Fruit fly (Drosophila melanogaster) whole organism, adult: ENCODE results near the gene Pstk.

Experiments used
- CG11617 ChIP-seq: fragments of 200-800 bp; sonication (Bioruptor generic); optimal IDR thresholded peaks from 2 replicates; lab custom pipeline; 2017; ENCODE audit warnings: mild to moderate bottlenecking, missing biosample characterization, missing genetic modification reagents, missing genetic modification characterization
- CG12768 ChIP-seq: fragments of 200-800 bp; sonication (Bioruptor generic); optimal IDR thresholded peaks from 2 replicates; lab custom pipeline; 2017; ENCODE audit warnings: missing biosample characterization, missing genetic modification characterization, mild to moderate bottlenecking, moderate library complexity, missing genetic modification reagents
- CG14711 ChIP-seq: fragments of 200-800 bp; sonication (Bioruptor generic); optimal IDR thresholded peaks from 2 replicates; lab custom pipeline; 2018; ENCODE audit warnings: missing biosample characterization, mild to moderate bottlenecking, missing genetic modification characterization, moderate library complexity
- CG1620 ChIP-seq: fragments of 200-800 bp; sonication (Bioruptor generic); optimal IDR thresholded peaks from 2 replicates; lab custom pipeline; 2016; ENCODE audit warnings: missing biosample characterization, missing genetic modification characterization
- CG33017 ChIP-seq: fragments of 200-800 bp; sonication (Bioruptor generic); optimal IDR thresholded peaks from 2 replicates; lab custom pipeline; 2018; ENCODE audit warnings: missing biosample characterization, mild to moderate bottlenecking, missing genetic modification characterization, moderate library complexity
- CG5204 ChIP-seq: fragments of 200-800 bp; sonication (Bioruptor generic); optimal IDR thresholded peaks from 2 replicates; lab custom pipeline; 2016; ENCODE audit warnings: missing biosample characterization, missing genetic modification characterization
- CG7045 ChIP-seq: fragments of 200-800 bp; sonication (Bioruptor generic); optimal IDR thresholded peaks from 2 replicates; lab custom pipeline; 2017; ENCODE audit warnings: missing biosample characterization, mild to moderate bottlenecking, missing genetic modification characterization
- CG7101 ChIP-seq: fragments of 200-800 bp; sonication (Bioruptor generic); optimal IDR thresholded peaks from 2 replicates; lab custom pipeline; 2018; ENCODE audit warnings: missing biosample characterization, mild to moderate bottlenecking, missing genetic modification characterization, moderate library complexity
- Clk ChIP-seq: fragments of 200-800 bp; sonication (Bioruptor generic); optimal IDR thresholded peaks from 2 replicates; lab custom pipeline; 2017; ENCODE audit warnings: missing biosample characterization, missing genetic modification characterization
- Crg-1 ChIP-seq: fragments of 200-800 bp; sonication (Bioruptor generic); optimal IDR thresholded peaks from 2 replicates; lab custom pipeline; 2016; ENCODE audit warnings: missing biosample characterization, missing genetic modification characterization
- Hr96 ChIP-seq: fragments of 200-800 bp; sonication (Bioruptor generic); optimal IDR thresholded peaks from 2 replicates; lab custom pipeline; 2016; ENCODE audit warnings: missing biosample characterization, missing genetic modification characterization
- Mnt ChIP-seq: fragments of 200-800 bp; sonication (Bioruptor generic); optimal IDR thresholded peaks from 2 replicates; lab custom pipeline; 2016; ENCODE audit warnings: missing biosample characterization, mild to moderate bottlenecking, missing genetic modification characterization
- bab1 ChIP-seq: fragments of 200-800 bp; sonication (Bioruptor generic); optimal IDR thresholded peaks from 3 replicates; lab custom pipeline; 2019; ENCODE audit warnings: missing biosample characterization, mild to moderate bottlenecking, missing genetic modification characterization, moderate library complexity
- cic ChIP-seq: fragments of 200-800 bp; sonication (Bioruptor generic); optimal IDR thresholded peaks from 2 replicates; lab custom pipeline; 2017; ENCODE audit warnings: missing biosample characterization, mild to moderate bottlenecking, missing genetic modification characterization, moderate library complexity
- cnc ChIP-seq, 2 experiments: fragments of >200 bp; optimal IDR thresholded peaks; 2 replicates each; lab custom pipeline; 2017
- kay ChIP-seq: fragments of 200-800 bp; sonication (Bioruptor generic); peaks from one replicate; lab custom pipeline; 2016; ENCODE audit warnings: missing biosample characterization, missing genetic modification characterization, borderline replicate concordance
- ovo ChIP-seq: fragments of 200-800 bp; sonication (Bioruptor generic); optimal IDR thresholded peaks from 2 replicates; lab custom pipeline; 2016; ENCODE audit warnings: missing biosample characterization, missing genetic modification characterization
- pad ChIP-seq: fragments of 200-800 bp; sonication (Bioruptor generic); optimal IDR thresholded peaks from 3 replicates; lab custom pipeline; 2017; ENCODE audit warnings: missing biosample characterization, missing genetic modification characterization, mild to moderate bottlenecking, moderate library complexity, missing genetic modification reagents
- tj ChIP-seq: fragments of 200-800 bp; sonication (Bioruptor generic); optimal IDR thresholded peaks from 3 replicates; lab custom pipeline; 2017; ENCODE audit warnings: missing biosample characterization, mild to moderate bottlenecking, missing genetic modification characterization, moderate library complexity
- toe ChIP-seq: fragments of 200-800 bp; sonication (Bioruptor generic); optimal IDR thresholded peaks from 2 replicates; lab custom pipeline; 2016; ENCODE audit warnings: missing biosample characterization, missing genetic modification characterization

Gene Pstk

dm6 chrX:19663196-19663858 is 45.0 kb upstream of the Pstk start:
- TF ChIP-seq tj (GFP tag; lab: Kevin White, UChicago) (peak; percentile 17), CG7045 (GFP tag; lab: Kevin White, UChicago) (peak; percentile 17), Mnt (GFP tag; lab: Kevin White, UChicago) (no peak), cnc (optimal IDR thresholded peaks at IDR 0.05; lab: Kevin White, UChicago) (no peak), cic (no peak), CG5204 (GFP tag; lab: Kevin White, UChicago) (peak; percentile 50), Clk (GFP tag; lab: Kevin White, UChicago) (no peak), Crg-1 (GFP tag; lab: Kevin White, UChicago) (no peak), pad (peak; percentile 8), CG33017 (tag; lab: Kevin White, UChicago) (no peak), CG7101 (tag; lab: Kevin White, UChicago) (peak; percentile 47), CG11617 (GFP tag; lab: Kevin White, UChicago) (peak; percentile 60), toe (GFP tag; lab: Kevin White, UChicago) (no peak), ovo (GFP tag; lab: Kevin White, UChicago) (peak; percentile 19)

- TF ChIP-seq CG1620 (peak; percentile 29), CG12768 (GFP tag; lab: Kevin White, UChicago) (peak; percentile 1), kay (GFP tag; lab: Kevin White, UChicago) (no peak), bab1 (GFP tag; lab: Kevin White, UChicago) (peak; percentile 40)
Observed at dm6 chrX:19662583-19663195, 44.4 kb upstream of the Pstk start.

dm6 chrX:19651757-19652419 is 33.6 kb upstream of the Pstk start, which contains the start of the genes Ranbp21 and Elys:
TSS of gene Ranbp21 (minus strand) at chrX:19652269.
TSS of gene Elys (plus strand) at chrX:19652305.
- no peak for TF ChIP-seq Hr96 (GFP tag; lab: Kevin White, UChicago)
- no peak for TF ChIP-seq bab1 (GFP tag; lab: Kevin White, UChicago)
- TF ChIP-seq pad, result peak; percentile 71
- TF ChIP-seq kay (GFP tag; lab: Kevin White, UChicago), result no peak
- TF ChIP-seq ovo (GFP tag; lab: Kevin White, UChicago), result peak; percentile 87
- no peak for TF ChIP-seq cic
- TF ChIP-seq CG1620, result peak; percentile 81
- TF ChIP-seq toe (GFP tag; lab: Kevin White, UChicago), result no peak
- TF ChIP-seq cnc (optimal IDR thresholded peaks at IDR 0.05; lab: Kevin White, UChicago), result no peak
- no peak for TF ChIP-seq CG33017 (tag; lab: Kevin White, UChicago)
- TF ChIP-seq CG7045 (GFP tag; lab: Kevin White, UChicago), result no peak
- peak; percentile 53 for TF ChIP-seq tj (GFP tag; lab: Kevin White, UChicago)
- peak; percentile 56 for TF ChIP-seq Crg-1 (GFP tag; lab: Kevin White, UChicago)
- peak; percentile 55 for TF ChIP-seq CG11617 (GFP tag; lab: Kevin White, UChicago)
- TF ChIP-seq CG5204 (GFP tag; lab: Kevin White, UChicago), result no peak
- peak; percentile 93 for TF ChIP-seq CG14711 (tag; lab: Kevin White, UChicago)
- peak; percentile 58 for TF ChIP-seq CG7101 (tag; lab: Kevin White, UChicago)
- peak; percentile 66 for TF ChIP-seq Mnt (GFP tag; lab: Kevin White, UChicago)
- peak; percentile 3 for TF ChIP-seq Clk (GFP tag; lab: Kevin White, UChicago)
- TF ChIP-seq CG12768 (GFP tag; lab: Kevin White, UChicago), result peak; percentile 21

- TF ChIP-seq CG33017 (tag; lab: Kevin White, UChicago) (peak; percentile 36), Clk (GFP tag; lab: Kevin White, UChicago) (no peak), Crg-1 (GFP tag; lab: Kevin White, UChicago) (no peak), bab1 (GFP tag; lab: Kevin White, UChicago) (peak; percentile 15)
Observed at dm6 chrX:19645873-19646541, 27.7 kb upstream of the Pstk start, which contains the start of gene Arp10. TSS of gene Arp10 (minus strand) at chrX:19646176.

- TF ChIP-seq tj (GFP tag; lab: Kevin White, UChicago) (peak; percentile 41), pad (peak; percentile 39), ovo (GFP tag; lab: Kevin White, UChicago) (peak; percentile 95), toe (GFP tag; lab: Kevin White, UChicago) (no peak), cnc (optimal IDR thresholded peaks at IDR 0.05; lab: Kevin White, UChicago) (no peak), CG1620 (peak; percentile 65), CG33017 (tag; lab: Kevin White, UChicago) (no peak), CG14711 (tag; lab: Kevin White, UChicago) (no peak), Mnt (GFP tag; lab: Kevin White, UChicago) (peak; percentile 31), Hr96 (GFP tag; lab: Kevin White, UChicago) (no peak), kay (GFP tag; lab: Kevin White, UChicago) (no peak), CG7045 (GFP tag; lab: Kevin White, UChicago) (no peak), Clk (GFP tag; lab: Kevin White, UChicago) (no peak), CG12768 (GFP tag; lab: Kevin White, UChicago) (peak; percentile 1), CG5204 (GFP tag; lab: Kevin White, UChicago) (no peak), CG7101 (tag; lab: Kevin White, UChicago) (peak; percentile 40), Crg-1 (GFP tag; lab: Kevin White, UChicago) (no peak), CG11617 (GFP tag; lab: Kevin White, UChicago) (peak; percentile 18), bab1 (GFP tag; lab: Kevin White, UChicago) (peak; percentile 55), cic (no peak)
Observed at dm6 chrX:19642819-19643504, 24.6 kb upstream of the Pstk start, which contains the start of the genes CG12237 and Sec61gamma. TSS of gene CG12237 (minus strand) at chrX:19642869. TSS of gene Sec61gamma (plus strand) at chrX:19643327.
